Fruit fly (Drosophila melanogaster) whole organism, adult: ENCODE measurements around the gene VhaM9.7-a.

Experiments used
- CG11617 ChIP-seq: fragments of 200-800 bp; sonication (Bioruptor generic); optimal IDR thresholded peaks from 2 replicates; lab custom pipeline; 2017; ENCODE audit warnings: mild to moderate bottlenecking, missing biosample characterization, missing genetic modification reagents, missing genetic modification characterization
- CG12768 ChIP-seq: fragments of 200-800 bp; sonication (Bioruptor generic); optimal IDR thresholded peaks from 2 replicates; lab custom pipeline; 2017; ENCODE audit warnings: missing biosample characterization, missing genetic modification characterization, mild to moderate bottlenecking, moderate library complexity, missing genetic modification reagents
- CG14711 ChIP-seq: fragments of 200-800 bp; sonication (Bioruptor generic); optimal IDR thresholded peaks from 2 replicates; lab custom pipeline; 2018; ENCODE audit warnings: missing biosample characterization, mild to moderate bottlenecking, missing genetic modification characterization, moderate library complexity
- CG1620 ChIP-seq: fragments of 200-800 bp; sonication (Bioruptor generic); optimal IDR thresholded peaks from 2 replicates; lab custom pipeline; 2016; ENCODE audit warnings: missing biosample characterization, missing genetic modification characterization
- CG33017 ChIP-seq: fragments of 200-800 bp; sonication (Bioruptor generic); optimal IDR thresholded peaks from 2 replicates; lab custom pipeline; 2018; ENCODE audit warnings: missing biosample characterization, mild to moderate bottlenecking, missing genetic modification characterization, moderate library complexity
- CG5204 ChIP-seq: fragments of 200-800 bp; sonication (Bioruptor generic); optimal IDR thresholded peaks from 2 replicates; lab custom pipeline; 2016; ENCODE audit warnings: missing biosample characterization, missing genetic modification characterization
- CG7045 ChIP-seq: fragments of 200-800 bp; sonication (Bioruptor generic); optimal IDR thresholded peaks from 2 replicates; lab custom pipeline; 2017; ENCODE audit warnings: missing biosample characterization, mild to moderate bottlenecking, missing genetic modification characterization
- CG7101 ChIP-seq: fragments of 200-800 bp; sonication (Bioruptor generic); optimal IDR thresholded peaks from 2 replicates; lab custom pipeline; 2018; ENCODE audit warnings: missing biosample characterization, mild to moderate bottlenecking, missing genetic modification characterization, moderate library complexity
- Clk ChIP-seq: fragments of 200-800 bp; sonication (Bioruptor generic); optimal IDR thresholded peaks from 2 replicates; lab custom pipeline; 2017; ENCODE audit warnings: missing biosample characterization, missing genetic modification characterization
- Crg-1 ChIP-seq: fragments of 200-800 bp; sonication (Bioruptor generic); optimal IDR thresholded peaks from 2 replicates; lab custom pipeline; 2016; ENCODE audit warnings: missing biosample characterization, missing genetic modification characterization
- Hr96 ChIP-seq: fragments of 200-800 bp; sonication (Bioruptor generic); optimal IDR thresholded peaks from 2 replicates; lab custom pipeline; 2016; ENCODE audit warnings: missing biosample characterization, missing genetic modification characterization
- Mnt ChIP-seq: fragments of 200-800 bp; sonication (Bioruptor generic); optimal IDR thresholded peaks from 2 replicates; lab custom pipeline; 2016; ENCODE audit warnings: missing biosample characterization, mild to moderate bottlenecking, missing genetic modification characterization
- bab1 ChIP-seq: fragments of 200-800 bp; sonication (Bioruptor generic); optimal IDR thresholded peaks from 3 replicates; lab custom pipeline; 2019; ENCODE audit warnings: missing biosample characterization, mild to moderate bottlenecking, missing genetic modification characterization, moderate library complexity
- cic ChIP-seq: fragments of 200-800 bp; sonication (Bioruptor generic); optimal IDR thresholded peaks from 2 replicates; lab custom pipeline; 2017; ENCODE audit warnings: missing biosample characterization, mild to moderate bottlenecking, missing genetic modification characterization, moderate library complexity
- cnc ChIP-seq, 2 experiments: fragments of >200 bp; optimal IDR thresholded peaks; 2 replicates each; lab custom pipeline; 2017
- kay ChIP-seq: fragments of 200-800 bp; sonication (Bioruptor generic); peaks from one replicate; lab custom pipeline; 2016; ENCODE audit warnings: missing biosample characterization, missing genetic modification characterization, borderline replicate concordance
- ovo ChIP-seq: fragments of 200-800 bp; sonication (Bioruptor generic); optimal IDR thresholded peaks from 2 replicates; lab custom pipeline; 2016; ENCODE audit warnings: missing biosample characterization, missing genetic modification characterization
- pad ChIP-seq: fragments of 200-800 bp; sonication (Bioruptor generic); optimal IDR thresholded peaks from 3 replicates; lab custom pipeline; 2017; ENCODE audit warnings: missing biosample characterization, missing genetic modification characterization, mild to moderate bottlenecking, moderate library complexity, missing genetic modification reagents
- tj ChIP-seq: fragments of 200-800 bp; sonication (Bioruptor generic); optimal IDR thresholded peaks from 3 replicates; lab custom pipeline; 2017; ENCODE audit warnings: missing biosample characterization, mild to moderate bottlenecking, missing genetic modification characterization, moderate library complexity
- toe ChIP-seq: fragments of 200-800 bp; sonication (Bioruptor generic); optimal IDR thresholded peaks from 2 replicates; lab custom pipeline; 2016; ENCODE audit warnings: missing biosample characterization, missing genetic modification characterization

The VhaM9.7-a gene

dm6 chr3L:4231401-4232014 is 31.0 kb upstream of the VhaM9.7-a start:
- no peak for TF ChIP-seq CG5204 (GFP tag; lab: Kevin White, UChicago)
- TF ChIP-seq CG1620, result no peak
- no peak for TF ChIP-seq CG7101
- no peak for TF ChIP-seq Clk
- no peak for TF ChIP-seq bab1 (GFP tag; lab: Kevin White, UChicago)
- TF ChIP-seq tj (GFP tag; lab: Kevin White, UChicago), result no peak

DNA sequence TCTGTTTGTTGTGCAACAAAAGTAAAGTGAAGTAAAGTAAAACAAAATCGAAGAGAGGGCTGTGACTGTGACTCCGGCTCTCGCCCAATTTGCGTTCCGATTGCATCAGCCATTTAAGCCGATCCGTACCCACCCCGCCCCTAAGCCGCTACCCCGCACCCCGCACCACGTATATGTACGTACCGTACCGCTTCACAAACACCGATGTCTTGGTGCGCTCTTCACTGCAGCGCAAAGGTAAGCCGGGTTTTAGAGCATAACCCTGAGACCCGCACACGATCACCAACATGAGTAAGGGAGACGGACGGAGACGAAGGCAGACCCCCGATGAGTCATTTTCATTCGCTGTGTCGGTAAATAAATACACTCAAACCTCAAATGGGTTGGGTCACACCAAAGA is 30.3 kb upstream of the VhaM9.7-a start:
- peak; percentile 89 for TF ChIP-seq tj (GFP tag; lab: Kevin White, UChicago)
- TF ChIP-seq CG12768 (GFP tag; lab: Kevin White, UChicago), result no peak
- no peak for TF ChIP-seq CG33017 (tag; lab: Kevin White, UChicago)
- no peak for TF ChIP-seq CG11617 (GFP tag; lab: Kevin White, UChicago)

dm6 chr3L:4232724-4233367 is 29.7 kb upstream of the VhaM9.7-a start:
- TF ChIP-seq CG11617 (GFP tag; lab: Kevin White, UChicago) (no peak), kay (GFP tag; lab: Kevin White, UChicago) (peak; percentile 50)

DNA sequence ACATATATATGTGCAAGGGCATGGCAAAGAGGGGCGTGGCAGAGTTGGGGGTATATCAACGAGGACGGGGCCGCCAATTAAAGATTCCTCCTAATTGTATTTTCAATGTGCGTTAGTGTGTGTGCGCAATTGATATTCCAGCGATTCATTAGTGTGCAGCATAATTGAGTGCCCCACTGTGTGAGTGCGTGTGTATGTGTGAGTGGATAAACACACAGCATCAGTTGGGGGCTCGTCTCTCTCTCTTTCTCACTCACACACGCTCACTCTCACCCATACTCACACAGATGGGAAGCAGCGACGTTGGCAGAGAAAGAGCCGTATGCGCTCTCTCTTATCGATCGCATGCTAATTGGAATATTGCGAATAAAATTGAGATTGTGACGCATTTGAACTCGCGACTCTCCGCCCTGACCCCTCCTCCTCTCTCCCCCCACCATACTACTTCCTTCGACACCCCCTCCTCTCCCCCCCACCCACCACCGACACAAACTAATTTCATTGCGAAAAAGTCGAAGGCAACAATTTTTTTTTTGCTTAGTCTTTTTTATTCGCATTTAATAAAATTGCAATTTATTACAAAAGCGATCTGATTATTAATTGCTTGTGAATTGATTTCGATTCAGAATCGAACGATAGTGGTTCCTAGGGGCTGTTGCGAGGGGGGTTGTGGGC is 28.8 kb upstream of the VhaM9.7-a start:
- TF ChIP-seq cic (peak; percentile 91), tj (GFP tag; lab: Kevin White, UChicago) (peak; percentile 90), CG12768 (GFP tag; lab: Kevin White, UChicago) (peak; percentile 9), cnc (optimal IDR thresholded peaks at IDR 0.05; lab: Kevin White, UChicago) (no peak), CG11617 (GFP tag; lab: Kevin White, UChicago) (no peak), CG14711 (no peak), kay (GFP tag; lab: Kevin White, UChicago) (peak; percentile 37)

DNA sequence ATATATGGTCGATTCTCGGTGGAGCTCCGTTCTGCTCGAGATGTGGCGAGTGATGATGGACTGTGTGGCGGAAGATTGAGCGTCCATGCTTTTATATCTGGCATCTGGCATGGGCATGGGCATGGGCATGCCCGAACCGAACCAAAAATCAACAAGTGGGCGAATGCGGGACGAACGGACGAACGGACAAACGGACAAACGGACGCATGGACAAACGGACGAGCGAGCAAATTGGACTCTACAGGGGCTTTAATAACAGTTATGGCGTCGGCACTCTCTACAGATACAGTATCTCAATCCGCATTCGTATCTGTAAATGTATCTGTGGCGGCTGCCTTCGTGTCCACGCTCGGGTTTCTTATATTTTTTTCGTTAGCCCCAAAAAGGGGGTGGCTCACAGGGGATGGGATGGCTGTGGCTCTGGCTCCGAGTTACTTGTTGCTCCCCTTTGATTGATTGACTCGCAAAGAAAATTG is 26.4 kb upstream of the VhaM9.7-a start, which contains the start of gene ImpL2:
ImpL2 (minus strand) TSS at position 51 of the 476 bp plus-strand sequence.
- no peak for TF ChIP-seq kay (GFP tag; lab: Kevin White, UChicago)
- TF ChIP-seq Mnt (GFP tag; lab: Kevin White, UChicago), result no peak
- TF ChIP-seq tj (GFP tag; lab: Kevin White, UChicago), result no peak
- TF ChIP-seq toe (GFP tag; lab: Kevin White, UChicago), result no peak

DNA sequence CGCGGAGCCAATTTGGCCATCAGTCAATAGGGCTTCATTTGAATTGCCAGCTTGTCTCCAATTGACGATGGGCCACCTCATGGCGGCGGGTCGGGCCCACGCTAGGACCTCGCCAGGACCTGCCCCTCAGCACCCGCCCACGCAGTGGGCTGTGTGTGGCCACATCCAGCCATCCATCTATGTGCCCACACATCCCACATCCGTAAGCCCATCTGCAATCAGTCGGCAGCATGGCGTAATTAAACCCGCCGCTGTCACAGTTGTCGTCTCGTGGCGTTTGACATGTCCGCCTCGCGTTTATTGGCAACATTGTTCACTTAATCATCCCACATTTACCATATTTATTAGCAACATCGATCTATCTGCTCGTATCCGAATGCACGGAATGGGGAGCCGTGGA is 24.3 kb upstream of the VhaM9.7-a start:
- TF ChIP-seq CG12768 (GFP tag; lab: Kevin White, UChicago) (no peak), cic (no peak), Crg-1 (GFP tag; lab: Kevin White, UChicago) (no peak), CG1620 (no peak), CG7101 (no peak), cnc (optimal IDR thresholded peaks at IDR 0.05; lab: Kevin White, UChicago) (no peak), CG14711 (no peak), CG11617 (GFP tag; lab: Kevin White, UChicago) (no peak), tj (GFP tag; lab: Kevin White, UChicago) (no peak), Mnt (GFP tag; lab: Kevin White, UChicago) (no peak), bab1 (GFP tag; lab: Kevin White, UChicago) (no peak), CG7045 (GFP tag; lab: Kevin White, UChicago) (no peak)

- TF ChIP-seq toe (GFP tag; lab: Kevin White, UChicago), result peak; percentile 91
- peak; percentile 91 for TF ChIP-seq CG5204 (GFP tag; lab: Kevin White, UChicago)
- peak; percentile 79 for TF ChIP-seq Crg-1 (GFP tag; lab: Kevin White, UChicago)
- TF ChIP-seq Clk, result peak; percentile 84
- TF ChIP-seq pad (GFP tag; lab: Kevin White, UChicago), result peak; percentile 82
- TF ChIP-seq ovo (GFP tag; lab: Kevin White, UChicago), result peak; percentile 77
- TF ChIP-seq bab1 (GFP tag; lab: Kevin White, UChicago), result peak; percentile 90
- peak; percentile 92 for TF ChIP-seq CG7045 (GFP tag; lab: Kevin White, UChicago)
- TF ChIP-seq CG11617 (GFP tag; lab: Kevin White, UChicago), result peak; percentile 97
- TF ChIP-seq tj (GFP tag; lab: Kevin White, UChicago), result peak; percentile 77
- peak; percentile 76 for TF ChIP-seq CG14711
- TF ChIP-seq CG7101, result peak; percentile 91
- TF ChIP-seq cic, result peak; percentile 71
- TF ChIP-seq kay (GFP tag; lab: Kevin White, UChicago), result no peak
- peak; percentile 78 for TF ChIP-seq CG1620
- no peak for TF ChIP-seq cnc (optimal IDR thresholded peaks at IDR 0.05; lab: Kevin White, UChicago)
- peak; percentile 94 for TF ChIP-seq CG12768 (GFP tag; lab: Kevin White, UChicago)
- TF ChIP-seq Mnt (GFP tag; lab: Kevin White, UChicago), result peak; percentile 68
- TF ChIP-seq CG33017 (tag; lab: Kevin White, UChicago), result peak; percentile 89
- TF ChIP-seq Hr96, result peak; percentile 92
Observed at dm6 chr3L:4239442-4240322, 22.8 kb upstream of the VhaM9.7-a start, which contains the start of gene Sqor. Gene Sqor, plus strand, starts transcription at chr3L:4240173.
